Fruit fly (Drosophila melanogaster) whole organism, prepupa: ENCODE data around the gene me31B.

ENCODE experiments used
- CG10631 ChIP-seq: fragments of 200-800 bp; sonication (Bioruptor generic); optimal IDR thresholded peaks from 2 replicates; lab custom pipeline; 2016; ENCODE audit warnings: missing biosample characterization, missing genetic modification characterization
- CG10669 ChIP-seq: fragments of 200-800 bp; sonication (Bioruptor generic); optimal IDR thresholded peaks from 3 replicates; lab custom pipeline; 2018; ENCODE audit warnings: missing biosample characterization, mild to moderate bottlenecking, missing genetic modification characterization, moderate library complexity
- CG11294 ChIP-seq: fragments of 200-800 bp; sonication (Bioruptor generic); IDR thresholded peaks from 2 replicates; pipeline ENCODE4 v1.3.6; 2022; ENCODE audit warnings: missing biosample characterization, missing genetic modification characterization
- CG11762 ChIP-seq: fragments of 200-800 bp; sonication (Bioruptor generic); optimal IDR thresholded peaks from 3 replicates; lab custom pipeline; 2016; ENCODE audit warnings: missing biosample characterization, missing genetic modification characterization; ENCODE audit not compliant: insufficient read depth
- CG11902 ChIP-seq: fragments of 200-800 bp; sonication (Bioruptor generic); optimal IDR thresholded peaks from 3 replicates; lab custom pipeline; 2016; ENCODE audit warnings: missing biosample characterization, missing genetic modification characterization
- CG15336 ChIP-seq: fragments of 200-800 bp; sonication (Bioruptor generic); IDR thresholded peaks from 2 replicates; pipeline ENCODE4 v1.3.6; 2022; ENCODE audit warnings: missing biosample characterization, missing genetic modification characterization
- CG16779 ChIP-seq: fragments of 200-800 bp; sonication (Bioruptor generic); optimal IDR thresholded peaks from 3 replicates; lab custom pipeline; 2017; ENCODE audit warnings: missing biosample characterization, mild to moderate bottlenecking, missing genetic modification characterization
- CG3032 ChIP-seq: fragments of 200-800 bp; optimal IDR thresholded peaks from 2 replicates; lab custom pipeline; 2019; ENCODE audit warnings: missing biosample characterization, mild to moderate bottlenecking, missing genetic modification characterization, moderate library complexity
- CG31627 ChIP-seq: fragments of 200-800 bp; sonication (Bioruptor generic); optimal IDR thresholded peaks from 3 replicates; lab custom pipeline; 2016; ENCODE audit warnings: missing biosample characterization, missing genetic modification characterization
- CG32006 ChIP-seq: fragments of 200-800 bp; sonication (Bioruptor generic); optimal IDR thresholded peaks from 3 replicates; lab custom pipeline; 2017; ENCODE audit warnings: missing biosample characterization, mild to moderate bottlenecking, missing genetic modification characterization
- CG34406 ChIP-seq: fragments of 200-800 bp; sonication (Bioruptor generic); optimal IDR thresholded peaks from 3 replicates; lab custom pipeline; 2016; ENCODE audit warnings: missing biosample characterization, missing genetic modification characterization
- CG3919 ChIP-seq: fragments of 200-800 bp; sonication (Bioruptor generic); optimal IDR thresholded peaks from 3 replicates; lab custom pipeline; 2016; ENCODE audit warnings: missing biosample characterization, missing genetic modification characterization
- CG6163 ChIP-seq: fragments of 200-800 bp; sonication (Bioruptor generic); IDR thresholded peaks from 3 replicates; pipeline ENCODE4 v1.3.6; 2022; ENCODE audit warnings: missing biosample characterization, missing genetic modification characterization
- CG6276 ChIP-seq: fragments of 200-800 bp; sonication (Bioruptor generic); optimal IDR thresholded peaks from 2 replicates; lab custom pipeline; 2017; ENCODE audit warnings: missing biosample characterization, mild to moderate bottlenecking, missing genetic modification characterization
- CG6792 ChIP-seq: fragments of 200-800 bp; sonication (Bioruptor generic); optimal IDR thresholded peaks from 3 replicates; lab custom pipeline; 2016; ENCODE audit warnings: missing biosample characterization, missing genetic modification characterization
- CG6808 ChIP-seq: fragments of 200-800 bp; sonication (Bioruptor generic); optimal IDR thresholded peaks from 3 replicates; lab custom pipeline; 2017; ENCODE audit warnings: missing biosample characterization, missing genetic modification characterization, mild to moderate bottlenecking, moderate library complexity, missing genetic modification reagents
- CG7368 ChIP-seq: fragments of 200-800 bp; sonication (Bioruptor generic); optimal IDR thresholded peaks from 3 replicates; lab custom pipeline; 2016; ENCODE audit warnings: missing biosample characterization, missing genetic modification characterization
- CG8119 ChIP-seq: fragments of 200-800 bp; sonication (Bioruptor generic); IDR thresholded peaks from 3 replicates; pipeline ENCODE4 v1.3.6; 2022; ENCODE audit warnings: missing biosample characterization, missing genetic modification characterization
- CG8319 ChIP-seq: fragments of 200-800 bp; sonication (Bioruptor generic); optimal IDR thresholded peaks from 3 replicates; lab custom pipeline; 2016; ENCODE audit warnings: missing biosample characterization, missing genetic modification characterization
- CG8632 ChIP-seq: fragments of 200-800 bp; sonication (Bioruptor generic); optimal IDR thresholded peaks from 3 replicates; lab custom pipeline; 2016; ENCODE audit warnings: missing biosample characterization, missing genetic modification characterization
- CG9139 ChIP-seq: fragments of 200-800 bp; sonication (Bioruptor generic); optimal IDR thresholded peaks from 3 replicates; lab custom pipeline; 2017; ENCODE audit warnings: missing biosample characterization, mild to moderate bottlenecking, missing genetic modification characterization
- Eip75B ChIP-seq: fragments of 200-800 bp; sonication (Bioruptor generic); optimal IDR thresholded peaks from 3 replicates; lab custom pipeline; 2016; ENCODE audit warnings: missing biosample characterization, missing genetic modification characterization
- Eip78C ChIP-seq: fragments of 200-800 bp; sonication (Bioruptor generic); peaks from one replicate; lab custom pipeline; 2016; ENCODE audit warnings: missing biosample characterization, missing genetic modification characterization
- Eip93F ChIP-seq: fragments of 200-800 bp; sonication (Bioruptor generic); optimal IDR thresholded peaks from 2 replicates; lab custom pipeline; 2016; ENCODE audit warnings: missing biosample characterization, mild to moderate bottlenecking, missing genetic modification characterization
- Ets96B ChIP-seq: fragments of 200-800 bp; optimal IDR thresholded peaks from 2 replicates; lab custom pipeline; 2019; ENCODE audit warnings: missing biosample characterization, mild to moderate bottlenecking, missing genetic modification characterization, moderate library complexity
- Gug ChIP-seq: fragments of 200-800 bp; sonication (Bioruptor generic); IDR thresholded peaks from 2 replicates; pipeline ENCODE4 v1.3.6; 2022; ENCODE audit warnings: missing biosample characterization, missing genetic modification characterization
- Lpt ChIP-seq: fragments of 200-800 bp; sonication (Bioruptor generic); optimal IDR thresholded peaks from 3 replicates; lab custom pipeline; 2016; ENCODE audit warnings: missing biosample characterization, missing genetic modification characterization
- Met ChIP-seq: fragments of 200-800 bp; sonication (Bioruptor generic); optimal IDR thresholded peaks from 3 replicates; lab custom pipeline; 2016; ENCODE audit warnings: missing biosample characterization, missing genetic modification characterization
- OdsH ChIP-seq: fragments of 200-800 bp; sonication (Bioruptor generic); optimal IDR thresholded peaks from 3 replicates; lab custom pipeline; 2016; ENCODE audit warnings: missing biosample characterization, missing genetic modification characterization
- Smox ChIP-seq: fragments of 200-800 bp; sonication (Bioruptor generic); optimal IDR thresholded peaks from 3 replicates; lab custom pipeline; 2016; ENCODE audit warnings: missing biosample characterization, missing genetic modification characterization
- Sox14 ChIP-seq: fragments of 200-800 bp; sonication (Bioruptor generic); optimal IDR thresholded peaks from 3 replicates; lab custom pipeline; 2016; ENCODE audit warnings: missing biosample characterization, missing genetic modification characterization
- dac ChIP-seq: fragments of 200-800 bp; sonication (Bioruptor generic); optimal IDR thresholded peaks from 2 replicates; lab custom pipeline; 2017; ENCODE audit warnings: missing biosample characterization, mild to moderate bottlenecking, missing genetic modification characterization
- eg ChIP-seq: fragments of 200-800 bp; sonication (Bioruptor generic); IDR thresholded peaks from 3 replicates; pipeline ENCODE4 v1.3.6; 2022; ENCODE audit warnings: missing biosample characterization, missing genetic modification characterization
- fd59A ChIP-seq: fragments of 200-800 bp; sonication (Bioruptor generic); optimal IDR thresholded peaks from 2 replicates; lab custom pipeline; 2017; ENCODE audit warnings: missing biosample characterization, mild to moderate bottlenecking, missing genetic modification characterization, missing genetic modification reagents
- fd85E ChIP-seq: fragments of 200-800 bp; sonication (Bioruptor generic); optimal IDR thresholded peaks from 3 replicates; lab custom pipeline; 2016; ENCODE audit warnings: missing biosample characterization, missing genetic modification characterization
- fkh ChIP-seq: fragments of 200-800 bp; sonication (Bioruptor generic); optimal IDR thresholded peaks from 3 replicates; lab custom pipeline; 2017; ENCODE audit warnings: missing biosample characterization, mild to moderate bottlenecking, missing genetic modification characterization, moderate library complexity
- lz ChIP-seq: fragments of 200-800 bp; sonication (Bioruptor generic); optimal IDR thresholded peaks from 3 replicates; lab custom pipeline; 2016; ENCODE audit warnings: missing biosample characterization, missing genetic modification characterization
- net ChIP-seq: fragments of 200-800 bp; sonication (Bioruptor generic); optimal IDR thresholded peaks from 3 replicates; lab custom pipeline; 2016; ENCODE audit warnings: missing biosample characterization, missing genetic modification characterization
- pdm3 ChIP-seq: fragments of 200-800 bp; sonication (Bioruptor generic); optimal IDR thresholded peaks from 3 replicates; lab custom pipeline; 2016; ENCODE audit warnings: missing biosample characterization, missing genetic modification characterization
- spab ChIP-seq: fragments of 200-800 bp; sonication (Bioruptor generic); optimal IDR thresholded peaks from 2 replicates; lab custom pipeline; 2017; ENCODE audit warnings: missing biosample characterization, mild to moderate bottlenecking, missing genetic modification characterization, missing genetic modification reagents
- svp ChIP-seq: fragments of 200-800 bp; sonication (Bioruptor generic); peaks from one replicate; lab custom pipeline; 2016; ENCODE audit warnings: missing biosample characterization, missing genetic modification characterization
- topi ChIP-seq: fragments of 200-800 bp; sonication (Bioruptor generic); optimal IDR thresholded peaks from 3 replicates; lab custom pipeline; 2016; ENCODE audit warnings: missing biosample characterization, missing genetic modification characterization

me31B gene

DNA sequence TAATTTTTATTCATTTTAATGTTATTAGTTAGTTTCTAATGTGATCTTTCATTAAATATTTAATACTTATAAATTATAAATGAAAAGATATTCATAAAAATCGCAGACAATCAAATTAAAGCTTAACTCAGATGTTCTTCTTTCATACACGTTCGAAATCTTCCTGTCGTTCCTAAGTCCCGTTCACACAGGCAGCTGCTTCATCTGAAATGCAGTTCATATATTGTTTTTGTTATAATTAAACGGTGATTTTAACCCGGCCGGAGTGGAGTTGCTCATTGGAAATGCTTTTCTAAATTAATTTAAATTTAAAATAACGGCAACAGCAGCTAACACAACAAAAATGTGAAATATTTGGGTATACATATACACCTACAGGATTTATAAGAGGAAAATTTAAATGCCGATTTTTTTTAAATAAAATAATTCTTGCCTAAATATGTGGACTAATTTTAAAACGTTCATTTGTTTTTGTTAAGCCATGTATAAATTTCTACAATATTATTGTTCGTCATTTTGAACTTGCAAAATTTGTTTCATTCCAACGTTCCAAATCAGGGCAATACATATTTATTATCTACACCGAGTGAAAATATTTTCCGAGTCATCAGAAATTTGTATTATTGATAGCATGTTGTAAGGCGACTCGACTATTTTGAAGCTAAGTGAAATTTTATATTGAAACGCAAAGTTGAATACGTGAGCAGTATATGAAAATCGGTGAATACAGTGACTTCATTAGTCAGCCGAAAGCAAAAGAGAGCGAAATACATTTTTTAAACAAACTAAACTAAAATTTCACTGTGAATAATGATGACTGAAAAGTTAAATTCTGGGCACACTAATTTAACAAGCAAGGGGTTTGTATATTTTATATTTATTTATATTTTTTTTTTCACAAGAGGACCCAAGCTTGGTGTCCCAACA, at the start of gene me31B:
Gene me31B, plus strand, starts transcription at position 616 of the 927 bp plus-strand sequence.
- no peak for TF ChIP-seq CG15336
- TF ChIP-seq Eip93F: peak; percentile 7
- TF ChIP-seq CG3032 (tag; lab: Kevin White, UChicago): peak; percentile 14

DNA sequence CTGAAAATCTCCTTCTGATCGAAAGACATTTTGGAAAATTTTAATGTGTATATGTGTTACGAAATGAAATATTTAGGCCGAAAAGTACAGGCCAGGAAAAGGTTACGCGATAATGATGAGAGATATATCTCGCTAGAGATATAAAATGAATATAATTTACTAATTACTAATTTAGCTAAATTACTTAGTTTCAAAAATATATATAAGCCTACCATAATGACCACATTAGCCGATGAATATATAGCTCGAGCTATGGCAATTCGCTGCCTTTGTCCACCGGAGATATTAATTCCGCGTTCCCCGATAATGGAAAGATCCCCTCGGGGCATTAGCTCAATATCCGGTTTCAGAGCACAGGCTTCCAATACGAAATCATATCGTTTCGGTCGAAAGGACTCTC, 47.7 kb upstream of the me31B start, which contains the start of gene Fum4:
Gene Fum4, minus strand, starts transcription at position 101 of the 400 bp plus-strand sequence.
- TF ChIP-seq CG9139 (GFP tag; lab: Kevin White, UChicago) (no peak), Eip78C (GFP tag; lab: Kevin White, UChicago) (no peak), spab (GFP tag; lab: Kevin White, UChicago) (no peak), Sox14 (GFP tag; lab: Kevin White, UChicago) (no peak), OdsH (no peak), CG3919 (no peak), CG10669 (GFP tag; lab: Kevin White, UChicago) (no peak), fkh (GFP tag; lab: Kevin White, UChicago) (no peak), CG11294 (GFP tag; lab: Robert Waterston, UW) (no peak), pdm3 (no peak), CG16779 (tag; lab: Kevin White, UChicago) (no peak), CG11762 (no peak), CG11902 (no peak), CG7368 (no peak)
- TF ChIP-seq, all 60 proteins: peak for 0

DNA sequence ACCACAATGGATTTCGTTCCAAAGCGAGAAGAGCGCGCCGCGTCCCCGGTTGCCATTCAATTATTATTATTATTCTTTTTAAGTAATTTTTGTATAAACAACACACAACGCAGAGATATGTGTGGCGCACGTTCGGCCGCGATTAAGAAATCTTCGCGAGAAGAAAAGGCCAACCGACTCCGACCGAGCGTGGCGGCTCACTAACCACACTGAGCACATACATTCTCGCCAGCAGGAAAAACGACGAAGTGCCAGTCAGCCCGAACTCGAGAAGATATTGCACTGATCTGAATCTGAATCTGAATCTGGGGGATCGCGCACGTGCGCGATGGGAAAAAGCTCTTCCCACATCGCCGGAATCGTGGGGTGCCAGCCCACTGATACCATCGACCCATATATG, 40.2 kb upstream of the me31B start, which contains the start of gene Sur:
Gene Sur, minus strand, starts transcription at position 207 of the 400 bp plus-strand sequence.
- TF ChIP-seq Eip78C (GFP tag; lab: Kevin White, UChicago) (peak; percentile 58), Lpt (GFP tag; lab: Kevin White, UChicago) (no peak), CG11762 (no peak), fkh (GFP tag; lab: Kevin White, UChicago) (peak; percentile 15), topi (GFP tag; lab: Kevin White, UChicago) (no peak), Gug (GFP tag; lab: Robert Waterston, UW) (no peak), Smox (GFP tag; lab: Kevin White, UChicago) (no peak), fd85E (no peak), svp (GFP tag; lab: Kevin White, UChicago) (peak; percentile 84), Eip75B (GFP tag; lab: Kevin White, UChicago) (no peak), CG6163 (GFP tag; lab: Robert Waterston, UW) (peak; percentile 18; the same call in 1 of the 3 replicates), CG6792 (no peak), CG8319 (GFP tag; lab: Kevin White, UChicago) (no peak)
- TF ChIP-seq, all 60 proteins: peak for 4

DNA sequence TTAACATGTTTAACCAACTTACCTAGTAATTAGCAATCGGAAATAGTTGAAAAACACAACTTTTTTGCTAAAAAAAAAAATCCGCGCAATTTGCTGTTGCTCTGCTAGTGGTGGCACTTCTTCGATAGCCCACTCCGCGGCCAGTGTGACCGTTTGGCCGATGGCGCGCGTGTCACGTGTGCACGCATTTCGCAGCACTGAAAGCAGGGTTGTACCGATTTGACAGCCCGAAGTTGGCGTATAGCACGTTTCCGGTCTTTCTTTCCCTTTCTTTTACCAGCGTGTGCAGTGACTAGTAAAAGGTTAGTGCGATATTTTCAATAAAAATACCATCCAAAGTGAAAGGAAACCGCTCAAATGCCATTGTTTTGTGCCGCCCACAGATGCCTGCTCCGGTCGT, 38.3 kb upstream of the me31B start, which contains the start of the genes Ripalpha and RpL7:
Gene Ripalpha, minus strand, starts transcription at position 128 of the 400 bp plus-strand sequence.
Gene RpL7, plus strand, starts transcription at position 158 of the 400 bp plus-strand sequence.
- TF ChIP-seq CG11294 (GFP tag; lab: Robert Waterston, UW) (no peak; the same call in 1 of the 2 replicates), CG3919 (peak; percentile 98), lz (GFP tag; lab: Kevin White, UChicago) (peak; percentile 97), Gug (GFP tag; lab: Robert Waterston, UW) (peak; percentile 69), Met (GFP tag; lab: Kevin White, UChicago) (peak; percentile 93), CG6792 (peak; percentile 91), Eip78C (GFP tag; lab: Kevin White, UChicago) (peak; percentile 95), CG6276 (no peak), CG6163 (GFP tag; lab: Robert Waterston, UW) (peak; percentile 96), CG10631 (GFP tag; lab: Kevin White, UChicago) (peak; percentile 86), CG11902 (peak; percentile 76), CG8319 (GFP tag; lab: Kevin White, UChicago) (peak; percentile 87), eg (GFP tag; lab: Robert Waterston, UW) (peak; percentile 96; the same call in 2 of the 3 replicates), CG11762 (peak; percentile 86), OdsH (peak; percentile 96), net (peak; percentile 93), Smox (GFP tag; lab: Kevin White, UChicago) (peak; percentile 90), CG9139 (GFP tag; lab: Kevin White, UChicago) (peak; percentile 91), dac (GFP tag; lab: Kevin White, UChicago) (peak; percentile 92), CG8119 (peak; percentile 60; the same call in 1 of the 3 replicates), fd59A (GFP tag; lab: Kevin White, UChicago) (peak; percentile 75), Ets96B (peak; percentile 57), CG8632 (GFP tag; lab: Kevin White, UChicago) (peak; percentile 83), CG34406 (GFP tag; lab: Kevin White, UChicago) (peak; percentile 92), Eip93F (no peak), topi (GFP tag; lab: Kevin White, UChicago) (peak; percentile 95), Lpt (GFP tag; lab: Kevin White, UChicago) (peak; percentile 78), CG32006 (no peak), CG31627 (GFP tag; lab: Kevin White, UChicago) (peak; percentile 96), CG6808 (GFP tag; lab: Kevin White, UChicago) (peak; percentile 80), spab (GFP tag; lab: Kevin White, UChicago) (no peak)
